Worm (Caenorhabditis elegans): ENCODE data around the gene H29C22.1.

The H29C22.1 gene

DNA sequence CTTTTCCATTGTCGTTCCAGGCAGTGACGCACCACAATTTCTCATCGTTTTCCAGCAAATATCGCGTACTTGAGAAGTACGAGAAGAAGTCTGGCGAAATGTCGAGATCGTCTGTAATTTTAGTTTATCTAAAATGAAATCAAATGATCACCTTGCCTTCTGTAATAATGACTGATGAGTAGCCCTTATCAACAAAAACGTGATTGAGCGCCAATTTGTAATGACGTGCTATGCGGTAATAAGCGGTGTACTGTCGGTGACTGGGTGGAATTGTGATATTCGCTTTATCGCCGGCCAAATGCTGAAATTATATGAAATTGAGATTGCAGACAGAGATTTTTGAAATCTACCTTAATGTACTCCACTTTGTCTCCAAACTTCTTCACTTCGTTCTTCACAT, 15.7 kb downstream of the H29C22.1 start:
- no peak for TF ChIP-seq unc-62 (GFP tag; optimal IDR thresholded peaks at IDR 0.05)

DNA sequence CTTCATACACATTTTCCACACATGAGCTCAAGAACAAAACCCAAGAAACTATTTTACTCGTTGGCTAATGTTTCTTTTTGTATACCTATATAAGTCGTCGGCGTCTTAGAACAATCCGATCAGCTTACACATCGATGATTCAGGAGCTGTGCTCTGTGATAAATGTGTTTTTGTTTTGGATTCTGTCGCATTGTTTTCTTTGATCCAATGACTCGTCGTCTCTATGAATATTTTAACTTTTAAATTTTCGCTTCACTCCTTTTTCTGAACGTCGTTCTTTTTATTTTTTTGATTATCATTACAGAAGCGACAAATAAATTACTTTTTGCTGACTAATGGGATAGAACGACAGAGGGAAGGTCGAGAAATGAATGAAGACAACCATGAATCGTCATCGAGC, 19.8 kb downstream of the H29C22.1 start, which contains the start of gene B0416.3:
Gene B0416.3, plus strand, starts transcription at position 301 of the 400 bp plus-strand sequence.
- no peak for TF ChIP-seq unc-62 (GFP tag; optimal IDR thresholded peaks at IDR 0.05)

DNA sequence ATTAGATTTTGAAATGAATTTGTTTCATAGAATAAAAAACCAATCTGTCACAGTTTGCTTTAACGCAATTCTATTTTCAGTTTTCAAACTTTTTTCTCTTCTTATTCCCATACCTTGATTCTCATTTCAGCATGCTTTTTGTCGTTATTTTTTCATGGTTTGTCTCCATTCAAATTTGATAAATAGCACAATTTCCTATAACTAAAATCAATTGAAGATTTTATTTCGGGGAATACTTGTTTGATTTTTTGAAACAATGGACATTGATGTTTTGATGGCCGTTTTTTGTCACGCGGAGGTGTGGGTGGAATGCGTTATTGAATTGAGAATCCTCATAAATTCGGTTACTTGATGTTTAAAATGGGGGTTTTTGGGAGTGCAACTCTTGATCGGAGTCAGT, 28.1 kb downstream of the H29C22.1 start, which contains the start of gene B0416.11:
Gene B0416.11, minus strand, starts transcription at position 101 of the 400 bp plus-strand sequence.
- TF ChIP-seq unc-62 (GFP tag; optimal IDR thresholded peaks at IDR 0.05), result no peak

DNA sequence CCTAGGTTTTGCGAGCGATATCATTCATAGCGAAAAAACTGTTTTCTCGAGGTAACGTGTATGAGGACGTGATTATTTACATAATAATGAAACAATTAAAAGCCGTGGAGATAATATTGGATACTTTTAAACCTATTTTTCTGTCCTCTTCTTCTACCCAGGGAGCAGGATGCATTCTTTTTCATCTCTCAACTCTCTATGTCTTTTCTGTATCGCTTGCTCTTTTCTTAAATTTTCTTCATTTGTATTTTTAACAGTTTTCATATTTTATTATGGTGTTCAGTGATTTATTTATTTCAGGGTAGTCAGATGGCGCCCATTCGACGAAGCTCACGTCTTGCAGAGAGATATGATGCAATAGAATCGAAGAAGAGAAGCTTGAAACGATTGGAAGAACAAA, 32.5 kb downstream of the H29C22.1 start, which contains the start of gene B0416.4:
Gene B0416.4, plus strand, starts transcription at position 301 of the 400 bp plus-strand sequence.
- TF ChIP-seq unc-62 (GFP tag; optimal IDR thresholded peaks at IDR 0.05), result no peak

DNA sequence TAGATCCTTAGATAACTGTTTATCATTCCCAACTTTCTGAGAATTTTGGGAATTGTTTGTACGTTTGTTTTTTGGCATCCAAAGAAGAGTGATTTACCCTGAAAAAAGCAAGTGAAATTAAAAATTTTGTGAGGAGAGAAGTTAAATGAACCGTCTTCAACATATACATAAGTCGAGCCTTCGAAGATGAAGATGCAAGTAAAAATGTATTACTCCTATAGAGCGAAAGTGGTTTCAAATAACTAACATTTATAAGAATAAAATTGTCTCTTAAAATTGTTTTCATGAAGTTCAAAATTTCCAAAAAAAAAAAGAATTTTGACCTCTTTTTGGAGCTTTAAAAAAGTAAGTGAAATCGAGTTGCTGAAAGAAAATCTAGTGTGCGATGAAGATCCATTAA, 36.6 kb downstream of the H29C22.1 start, which contains the start of gene B0416.10:
Gene B0416.10, minus strand, starts transcription at position 101 of the 400 bp plus-strand sequence.
- TF ChIP-seq unc-62 (GFP tag; optimal IDR thresholded peaks at IDR 0.05), result no peak

DNA sequence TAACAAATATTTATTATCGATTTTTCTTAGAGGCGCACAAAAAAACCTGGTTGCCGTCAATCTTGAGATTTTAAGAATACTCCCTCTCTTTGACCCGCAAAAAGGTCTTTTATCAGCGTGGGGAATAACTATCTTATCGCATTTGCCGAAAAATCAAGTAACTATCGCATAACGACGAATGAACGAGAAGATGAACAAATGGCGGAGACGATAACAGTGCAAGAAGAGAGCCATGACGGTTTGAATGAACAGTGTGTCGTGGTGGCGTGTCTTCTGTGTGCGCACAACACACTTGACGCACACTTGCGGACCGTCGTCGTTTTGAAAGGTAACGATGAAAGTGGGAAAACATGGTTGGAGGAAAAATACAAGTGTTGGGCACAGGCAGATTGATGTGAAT, 39.2 kb downstream of the H29C22.1 start:
- TF ChIP-seq unc-62 (GFP tag; optimal IDR thresholded peaks at IDR 0.05), result no peak

DNA sequence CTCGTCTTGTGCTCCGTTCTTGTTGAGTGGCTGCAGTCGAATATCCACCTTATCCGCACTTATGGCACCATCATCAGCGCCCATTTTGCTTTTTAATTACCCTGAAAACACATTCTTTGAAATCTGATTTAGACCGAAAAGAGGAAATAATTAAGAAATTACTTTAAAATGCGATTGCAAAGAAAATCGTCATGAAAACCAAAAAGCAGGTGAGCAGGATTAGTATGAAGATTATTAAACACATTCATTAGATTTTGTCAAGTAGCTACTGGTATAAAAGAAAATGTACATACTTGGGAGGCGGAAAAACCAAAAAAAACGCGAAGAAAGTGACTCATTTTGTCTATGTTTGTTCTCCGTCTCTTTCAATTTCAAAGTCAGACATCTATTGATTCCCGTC, 40.4 kb downstream of the H29C22.1 start, which contains the start of gene B0416.5:
Gene B0416.5, minus strand, starts transcription at position 101 of the 400 bp plus-strand sequence.
- no peak for TF ChIP-seq unc-62 (GFP tag; optimal IDR thresholded peaks at IDR 0.05)

DNA sequence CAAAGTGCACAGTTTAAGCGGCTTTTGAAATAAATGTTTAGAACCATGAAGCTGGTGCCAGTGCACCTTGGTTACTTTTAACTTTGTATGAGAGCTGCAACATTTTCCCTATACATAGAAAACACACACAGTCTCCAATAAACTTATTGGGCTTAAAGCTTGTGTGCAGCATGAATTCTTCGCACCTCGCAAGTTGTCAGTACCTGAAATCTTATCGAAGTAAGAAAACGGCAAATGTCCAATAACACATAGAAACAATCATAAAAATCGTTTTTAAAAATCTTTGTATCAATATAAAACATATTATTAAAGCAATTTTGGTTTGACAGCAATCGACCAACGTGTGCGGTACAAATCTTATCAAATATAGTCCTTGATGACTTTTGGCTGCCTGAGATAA, 42.8 kb downstream of the H29C22.1 start:
- TF ChIP-seq unc-62 (GFP tag; optimal IDR thresholded peaks at IDR 0.05), result no peak

DNA sequence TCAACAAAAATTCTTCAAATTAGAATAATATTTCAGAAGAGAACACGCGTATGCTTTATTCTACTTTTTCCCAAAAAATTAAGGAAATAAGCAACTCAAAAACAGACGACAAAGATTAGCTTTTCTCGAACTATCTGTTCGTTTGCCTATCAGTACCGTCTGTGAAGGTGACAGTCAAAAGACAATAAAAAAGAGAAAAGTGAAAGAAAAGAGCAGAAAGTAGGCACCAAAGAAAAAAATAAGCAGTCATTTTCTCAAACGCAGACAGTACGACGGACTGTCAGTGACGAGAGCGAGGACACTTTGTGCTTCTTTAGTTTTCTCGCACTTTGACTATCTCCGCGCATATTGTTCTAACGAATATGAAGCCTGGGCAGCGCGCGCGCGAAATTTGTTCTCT, 44.6 kb downstream of the H29C22.1 start:
- TF ChIP-seq unc-62 (GFP tag; optimal IDR thresholded peaks at IDR 0.05), result no peak

DNA sequence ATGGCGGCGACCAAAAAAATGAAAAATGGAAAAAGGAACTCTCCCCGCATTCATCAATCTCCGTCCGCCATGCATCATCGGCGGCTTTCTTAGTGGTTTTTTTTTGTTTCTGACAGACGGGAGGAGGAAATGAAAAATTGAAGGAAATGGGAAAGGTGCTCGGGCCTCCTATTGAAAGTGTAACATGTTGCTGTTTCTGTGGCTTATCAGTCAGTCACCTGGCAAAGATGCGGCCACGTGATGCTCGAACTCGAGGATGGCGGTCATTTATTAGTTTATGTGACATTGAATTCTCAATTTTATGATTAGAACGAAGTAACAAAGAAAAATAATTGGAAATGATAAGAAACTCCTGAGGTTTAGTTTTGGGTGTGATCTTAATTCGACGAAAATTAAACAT, 46.5 kb downstream of the H29C22.1 start:
- TF ChIP-seq unc-62 (GFP tag; optimal IDR thresholded peaks at IDR 0.05), result no peak

DNA sequence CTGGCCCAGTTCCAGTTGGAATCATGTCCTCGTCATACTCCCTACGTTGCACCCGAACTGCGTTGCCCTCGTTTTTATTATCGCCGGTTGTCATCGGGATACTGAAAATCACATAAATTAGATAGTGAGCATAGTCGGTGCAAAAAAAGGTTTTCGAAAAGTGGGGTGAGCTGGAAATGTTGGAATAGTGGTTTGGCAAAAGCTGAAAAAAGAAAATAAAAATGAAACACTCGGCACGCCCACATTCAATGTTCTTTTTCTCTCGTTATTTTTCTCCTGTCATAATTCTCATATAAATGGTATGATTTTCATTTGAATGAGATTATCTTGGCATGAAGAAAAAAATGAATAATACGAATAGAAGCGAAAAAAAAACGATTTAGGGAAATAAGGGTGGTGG, 46.9 kb downstream of the H29C22.1 start, which contains the start of gene F18G5.6:
Gene F18G5.6, minus strand, starts transcription at position 101 of the 400 bp plus-strand sequence.
- no peak for TF ChIP-seq unc-62 (GFP tag; optimal IDR thresholded peaks at IDR 0.05)

DNA sequence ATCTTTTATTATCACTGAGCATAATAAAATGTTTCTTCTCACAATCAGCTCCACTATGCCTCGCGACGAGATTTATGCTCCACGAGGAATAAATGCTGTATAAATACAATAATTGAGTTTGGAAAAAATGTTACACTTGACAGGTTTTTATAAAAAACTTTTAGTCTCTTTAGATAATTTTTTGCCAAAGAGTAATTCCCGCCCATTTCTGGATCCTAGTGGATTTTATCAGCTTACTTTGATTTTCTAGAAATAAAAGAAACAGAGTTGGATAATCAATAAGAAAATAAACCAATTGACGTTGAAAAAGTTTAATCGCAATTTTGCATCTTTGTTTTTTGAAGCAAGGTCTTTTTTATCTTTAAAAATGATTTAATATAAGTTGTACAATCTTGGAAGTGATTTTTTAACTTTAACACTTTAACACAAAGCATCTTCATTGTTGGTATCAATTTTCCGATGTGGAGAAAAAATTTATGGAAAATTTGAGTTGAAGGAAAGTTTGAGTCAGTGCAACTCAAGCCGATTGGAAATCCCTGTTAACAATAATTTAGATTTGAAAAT, 49.4 kb downstream of the H29C22.1 start:
- no peak for TF ChIP-seq unc-62 (GFP tag; optimal IDR thresholded peaks at IDR 0.05)

Measured in whole organism, dauer.